Worm (Caenorhabditis elegans): Measurements from ENCODE around the gene EEED8.12.

ce11 chrII:5393090-5393489 lies 15.7 kb downstream of the EEED8.12 start, which contains the start of gene brap-2:
- TF ChIP-seq dao-5 (tag; optimal IDR thresholded peaks at IDR 0.05) (no peak), W03F9.2 (tag; optimal IDR thresholded peaks at IDR 0.05) (no peak), him-1 (tag; optimal IDR thresholded peaks at IDR 0.05) (no peak)
